Worm (Caenorhabditis elegans) whole organism, early embryonic: ENCODE data around the gene elli-1.

Experiments
- ama-1 ChIP-seq: fragments of 150-350 bp; optimal IDR thresholded peaks from 2 replicates; lab custom pipeline; 2014
- flt-1 ChIP-seq: fragments of 200-800 bp; sonication (Bioruptor generic); IDR thresholded peaks from 2 replicates; pipeline ENCODE4 v1.3.6; 2022; ENCODE audit warnings: missing genetic modification characterization, missing compliant biosample characterization
- hmbx-1 ChIP-seq: sonication (generic microtip); optimal IDR thresholded peaks from 2 replicates; lab custom pipeline; 2016; ENCODE audit warnings: mild to moderate bottlenecking, missing genetic modification characterization, missing compliant biosample characterization
- pes-1 ChIP-seq: fragments of 200-800 bp; sonication (Bioruptor generic); IDR thresholded peaks from 2 replicates; pipeline ENCODE4 v1.3.6; 2022; ENCODE audit warnings: missing genetic modification reagents, missing genetic modification characterization, missing compliant biosample characterization
- tbx-11 ChIP-seq: fragments of 200-800 bp; sonication (Bioruptor generic); IDR thresholded peaks from 2 replicates; pipeline ENCODE4 v1.3.6; 2022; ENCODE audit warnings: missing genetic modification characterization, missing compliant biosample characterization
- tra-4 ChIP-seq: sonication (generic microtip); optimal IDR thresholded peaks from 2 replicates; lab custom pipeline; 2017; ENCODE audit warnings: missing genetic modification characterization, missing compliant biosample characterization

ce11 chrIV:8754727-8755126 lies at the start of gene elli-1:
- TF ChIP-seq tra-4 (tag; lab: Kevin White, UChicago) (no peak), ama-1 (no peak), pes-1 (no peak), tbx-11 (GFP tag; lab: Robert Waterston, UW) (no peak), flt-1 (no peak), hmbx-1 (tag; lab: Kevin White, UChicago) (no peak)
